Worm (Caenorhabditis elegans) whole organism, late embryonic: ENCODE measurements around the gene mrps-23.

Experiments
- F13H6.1 ChIP-seq: sonication (generic microtip); optimal IDR thresholded peaks from 2 replicates; lab custom pipeline; 2016; ENCODE audit warnings: missing genetic modification characterization, missing compliant biosample characterization
- T23F11.4 ChIP-seq: fragments of 200-800 bp; sonication (Bioruptor generic); optimal IDR thresholded peaks from 2 replicates; lab custom pipeline; 2018; ENCODE audit warnings: mild to moderate bottlenecking, missing genetic modification characterization, missing compliant biosample characterization
- ama-1 ChIP-seq: fragments of 150-350 bp; optimal IDR thresholded peaks from 2 replicates; lab custom pipeline; 2014
- ceh-18 ChIP-seq: sonication (generic microtip); optimal IDR thresholded peaks from 2 replicates; lab custom pipeline; 2016; ENCODE audit warnings: missing genetic modification characterization, missing compliant biosample characterization
- ceh-19 ChIP-seq: fragments of 200-800 bp; sonication (Bioruptor generic); optimal IDR thresholded peaks from 2 replicates; lab custom pipeline; 2018; ENCODE audit warnings: mild to moderate bottlenecking, missing genetic modification characterization, missing compliant biosample characterization
- ceh-24 ChIP-seq: sonication (generic microtip); optimal IDR thresholded peaks from 2 replicates; lab custom pipeline; 2016; ENCODE audit warnings: mild to moderate bottlenecking, missing genetic modification characterization, missing compliant biosample characterization
- ceh-30 ChIP-seq: fragments of 150-350 bp; optimal IDR thresholded peaks from 2 replicates; lab custom pipeline; 2014; ENCODE audit warnings: missing biosample characterization, missing genetic modification characterization
- ceh-31 ChIP-seq: sonication (generic microtip); optimal IDR thresholded peaks from 2 replicates; lab custom pipeline; 2016; ENCODE audit warnings: missing genetic modification characterization, missing compliant biosample characterization
- ceh-34 ChIP-seq: sonication (generic microtip); optimal IDR thresholded peaks from 2 replicates; lab custom pipeline; 2016; ENCODE audit warnings: mild to moderate bottlenecking, missing genetic modification characterization, missing compliant biosample characterization
- ceh-45 ChIP-seq: fragments of 200-800 bp; sonication (Bioruptor generic); IDR thresholded peaks from 2 replicates; pipeline ENCODE4 v1.3.6; 2022; ENCODE audit warnings: missing genetic modification reagents, missing genetic modification characterization, missing compliant biosample characterization
- ceh-48 ChIP-seq: sonication (generic microtip); optimal IDR thresholded peaks from 2 replicates; lab custom pipeline; 2016; ENCODE audit warnings: missing genetic modification characterization, inconsistent platforms, missing compliant biosample characterization
- ceh-6 ChIP-seq: fragments of 200-800 bp; sonication (Bioruptor generic); optimal IDR thresholded peaks from 2 replicates; lab custom pipeline; 2018; ENCODE audit warnings: mild to moderate bottlenecking, missing genetic modification characterization, missing compliant biosample characterization
- ceh-9 ChIP-seq: sonication (generic microtip); optimal IDR thresholded peaks from 2 replicates; lab custom pipeline; 2016; ENCODE audit warnings: mild to moderate bottlenecking, missing genetic modification characterization, inconsistent platforms, missing compliant biosample characterization
- elt-2 ChIP-seq: sonication (generic microtip); optimal IDR thresholded peaks from 2 replicates; lab custom pipeline; 2016; ENCODE audit warnings: missing genetic modification reagents, missing genetic modification characterization, missing compliant biosample characterization
- ets-4 ChIP-seq: sonication (generic microtip); optimal IDR thresholded peaks from 2 replicates; lab custom pipeline; 2016; ENCODE audit warnings: missing genetic modification characterization, missing compliant biosample characterization
- fax-1 ChIP-seq: sonication (generic microtip); optimal IDR thresholded peaks from 2 replicates; lab custom pipeline; 2016; ENCODE audit warnings: missing genotype, missing genetic modification characterization, missing compliant biosample characterization
- fkh-10 ChIP-seq: fragments of 150-350 bp; optimal IDR thresholded peaks from 2 replicates; lab custom pipeline; 2014; ENCODE audit warnings: missing biosample characterization, missing genetic modification reagents, missing genetic modification characterization
- hlh-13 ChIP-seq: fragments of 200-800 bp; sonication (Bioruptor generic); optimal IDR thresholded peaks from 2 replicates; lab custom pipeline; 2018; ENCODE audit warnings: mild to moderate bottlenecking, missing genetic modification characterization, missing compliant biosample characterization
- hlh-15 ChIP-seq: sonication (generic microtip); optimal IDR thresholded peaks from 2 replicates; lab custom pipeline; 2016; ENCODE audit warnings: missing genetic modification characterization, missing compliant biosample characterization
- hlh-30 ChIP-seq: sonication (generic microtip); optimal IDR thresholded peaks from 2 replicates; lab custom pipeline; 2017; ENCODE audit warnings: antibody characterized with exemption, missing genetic modification characterization, missing compliant biosample characterization; ENCODE audit not compliant: insufficient read depth
- hlh-8 ChIP-seq: sonication (generic microtip); optimal IDR thresholded peaks from 2 replicates; lab custom pipeline; 2016; ENCODE audit warnings: missing genotype, missing genetic modification characterization, missing compliant biosample characterization
- madf-2 ChIP-seq: sonication (generic microtip); optimal IDR thresholded peaks from 2 replicates; lab custom pipeline; 2017; ENCODE audit warnings: missing genetic modification characterization, missing compliant biosample characterization
- mec-3 ChIP-seq: sonication (generic microtip); optimal IDR thresholded peaks from 2 replicates; lab custom pipeline; 2016; ENCODE audit warnings: borderline replicate concordance, missing genetic modification characterization, missing compliant biosample characterization
- nfya-1 ChIP-seq: sonication (generic microtip); optimal IDR thresholded peaks from 2 replicates; lab custom pipeline; 2017; ENCODE audit warnings: missing genetic modification characterization, mild to moderate bottlenecking, missing compliant biosample characterization, antibody characterized with exemption, moderate library complexity
- nhr-232 ChIP-seq: sonication (generic microtip); optimal IDR thresholded peaks from 2 replicates; lab custom pipeline; 2016; ENCODE audit warnings: missing genetic modification characterization, missing compliant biosample characterization
- npax-4 ChIP-seq: sonication (generic microtip); optimal IDR thresholded peaks from 2 replicates; lab custom pipeline; 2016; ENCODE audit warnings: missing genetic modification characterization, missing compliant biosample characterization
- pha-4 ChIP-seq: fragments of 150-350 bp; optimal IDR thresholded peaks from 2 replicates; lab custom pipeline; 2018; ENCODE audit warnings: missing biosample characterization, missing genetic modification reagents, missing genetic modification characterization
- pqm-1 ChIP-seq: sonication (generic microtip); optimal IDR thresholded peaks from 2 replicates; lab custom pipeline; 2016; ENCODE audit warnings: missing genetic modification characterization, missing compliant biosample characterization
- ref-2 ChIP-seq: sonication (generic microtip); optimal IDR thresholded peaks from 2 replicates; lab custom pipeline; 2016; ENCODE audit warnings: missing genetic modification characterization, missing compliant biosample characterization
- rnt-1 ChIP-seq: sonication (generic microtip); optimal IDR thresholded peaks from 2 replicates; lab custom pipeline; 2016; ENCODE audit warnings: missing genetic modification characterization, missing compliant biosample characterization
- sdc-2 ChIP-seq: sonication (generic microtip); optimal IDR thresholded peaks from 2 replicates; lab custom pipeline; 2016; ENCODE audit warnings: missing genotype, missing genetic modification characterization, missing compliant biosample characterization
- sox-4 ChIP-seq: sonication (generic microtip); optimal IDR thresholded peaks from 2 replicates; lab custom pipeline; 2017; ENCODE audit warnings: mild to moderate bottlenecking, missing genetic modification characterization, inconsistent platforms, missing compliant biosample characterization
- tbx-2 ChIP-seq: sonication (generic microtip); optimal IDR thresholded peaks from 2 replicates; lab custom pipeline; 2016; ENCODE audit warnings: missing genetic modification characterization, missing compliant biosample characterization
- tbx-7 ChIP-seq: sonication (generic microtip); optimal IDR thresholded peaks from 2 replicates; lab custom pipeline; 2016; ENCODE audit warnings: missing genotype, missing genetic modification characterization, missing compliant biosample characterization
- unc-3 ChIP-seq, 2 experiments: fragments of 200-800 bp in 1 of 2; sonication (Bioruptor generic) in 1 of 2; sonication (generic microtip) in 1 of 2; conservative IDR thresholded peaks in 1 of 2; optimal IDR thresholded peaks in 1 of 2; 2 replicates each; pipeline versions ENCODE4 v1.3.6 to Lab custom; 2016 to 2022; ENCODE audit warnings: missing compliant biosample characterization in 2 of 2, missing genetic modification characterization in 2 of 2, missing genetic modification reagents in 1 of 2
- unc-42 ChIP-seq: sonication (generic microtip); optimal IDR thresholded peaks from 2 replicates; lab custom pipeline; 2016; ENCODE audit warnings: missing genotype, missing genetic modification characterization, missing compliant biosample characterization
- unc-55 ChIP-seq: sonication (generic microtip); optimal IDR thresholded peaks from 2 replicates; lab custom pipeline; 2017; ENCODE audit warnings: missing biosample characterization, missing genetic modification reagents, missing genetic modification characterization
- unc-86 ChIP-seq: sonication (generic microtip); optimal IDR thresholded peaks from 2 replicates; lab custom pipeline; 2016; ENCODE audit warnings: missing genetic modification characterization, missing compliant biosample characterization
- ztf-16 ChIP-seq: sonication (generic microtip); optimal IDR thresholded peaks from 2 replicates; lab custom pipeline; 2017; ENCODE audit warnings: missing genetic modification characterization, missing compliant biosample characterization

Gene mrps-23

DNA sequence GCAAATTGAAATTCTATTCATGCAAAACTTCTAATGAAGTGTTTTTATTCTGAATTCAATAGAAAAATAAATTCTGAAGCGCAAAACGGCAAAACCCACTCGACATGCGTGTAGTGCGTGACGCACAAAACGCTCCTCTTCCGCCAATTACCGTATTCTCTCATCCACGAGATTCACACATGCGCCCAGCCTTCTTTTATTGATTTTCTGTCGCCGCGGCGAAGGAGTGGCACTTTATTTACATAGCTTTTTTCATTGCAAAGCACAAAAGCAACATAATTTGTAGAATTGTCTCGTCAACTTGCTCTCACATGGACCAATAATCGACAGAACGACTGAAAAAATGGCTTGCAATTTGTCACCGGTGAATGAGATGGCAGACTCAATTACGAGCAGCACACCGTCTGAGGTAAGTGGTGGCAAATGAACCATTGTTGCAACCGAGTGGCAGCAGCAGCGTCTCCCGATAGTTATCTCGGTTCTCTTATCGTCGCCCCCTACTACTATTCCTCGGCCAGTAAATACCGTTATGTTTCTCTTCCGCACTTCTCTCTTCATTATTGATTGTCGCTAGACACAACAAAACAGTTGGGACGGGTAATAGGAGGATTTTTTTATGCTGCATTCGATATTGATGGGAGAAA, 22.7 kb upstream of the mrps-23 start, which contains the start of gene unc-16:
Gene unc-16 (plus strand): TSS at position 243 of the 644 bp plus-strand sequence.
- TF ChIP-seq ceh-48 (tag; lab: Kevin White, UChicago) (peak; percentile 99), rnt-1 (tag; lab: Kevin White, UChicago) (peak; percentile 36), hlh-30 (tag; lab: Kevin White, UChicago) (peak; percentile 93), ceh-18 (tag; lab: Kevin White, UChicago) (peak; percentile 58), nfya-1 (tag; lab: Kevin White, UChicago) (peak; percentile 95), tbx-2 (peak; percentile 74), ceh-31 (tag; lab: Kevin White, UChicago) (peak; percentile 84), pqm-1 (tag; lab: Kevin White, UChicago) (no peak), unc-42 (tag; lab: Kevin White, UChicago) (peak; percentile 36), unc-86 (peak; percentile 0), ref-2 (tag; lab: Kevin White, UChicago) (peak; percentile 25), ets-4 (peak; percentile 40), fax-1 (no peak), ceh-34 (tag; lab: Kevin White, UChicago) (peak; percentile 70), elt-2 (tag; lab: Kevin White, UChicago) (peak; percentile 47), unc-55 (GFP tag; lab: Kevin White, UChicago) (peak; percentile 90), ama-1 (lab: Kevin White, UChicago) (peak; percentile 1), npax-4 (no peak), ztf-16 (peak; percentile 56), ceh-45 (GFP tag; lab: Robert Waterston, UW) (no peak), fkh-10 (GFP tag; lab: Kevin White, UChicago) (no peak), hlh-8 (tag; lab: Kevin White, UChicago) (peak; percentile 55), pha-4 (tag; lab: Kevin White, UChicago) (peak; percentile 78)

ce11 chrIII:9544820-9545219, 21.3 kb upstream of the mrps-23 start, which contains the start of gene ZK1098.12:
Gene ZK1098.12, plus strand, starts transcription at chrIII:9545120.
- TF ChIP-seq hlh-30 (tag; lab: Kevin White, UChicago) (no peak), F13H6.1 (no peak), mec-3 (no peak), sdc-2 (tag; lab: Kevin White, UChicago) (no peak), nhr-232 (tag; lab: Kevin White, UChicago) (no peak), ceh-24 (tag; lab: Kevin White, UChicago) (no peak), sox-4 (no peak), ceh-19 (no peak), tbx-7 (no peak), elt-2 (tag; lab: Kevin White, UChicago) (no peak), hlh-15 (no peak), ceh-30 (no peak), madf-2 (no peak)
- TF ChIP-seq, all 69 proteins: peak for 0

- TF ChIP-seq hlh-8 (tag; lab: Kevin White, UChicago) = no peak
- TF ChIP-seq ceh-6 (GFP tag; lab: Kevin White, UChicago) = no peak
- no peak for TF ChIP-seq ztf-16
- no peak for TF ChIP-seq fax-1
- TF ChIP-seq unc-3 (GFP tag; conservative IDR thresholded peaks at IDR 0.05; lab: Robert Waterston, UW) = no peak
- TF ChIP-seq unc-3 (tag; optimal IDR thresholded peaks at IDR 0.05; lab: Kevin White, UChicago) = no peak
- no peak for TF ChIP-seq ama-1 (lab: Kevin White, UChicago)
- TF ChIP-seq hlh-13 (GFP tag; lab: Kevin White, UChicago) = no peak
- no peak for TF ChIP-seq T23F11.4 (GFP tag; lab: Kevin White, UChicago)
- no peak for TF ChIP-seq ceh-9 (tag; lab: Kevin White, UChicago)
- no peak for TF ChIP-seq madf-2
- TF ChIP-seq, all 69 proteins: peak for 0
These were observed 20.7 kb upstream of the mrps-23 start, which contains the start of gene ZK1098.9 for ce11 chrIII:9544125-9544524. Gene ZK1098.9, plus strand, starts transcription at chrIII:9544425.
